Worm (Caenorhabditis elegans) whole organism, early embryonic: ENCODE results near the gene F40F8.3.

Source experiments
- B0310.2 ChIP-seq: sonication (generic microtip); optimal IDR thresholded peaks from 2 replicates; lab custom pipeline; 2016; ENCODE audit warnings: mild to moderate bottlenecking, missing genetic modification characterization, missing compliant biosample characterization
- F13C5.2 ChIP-seq: sonication (generic microtip); optimal IDR thresholded peaks from 2 replicates; lab custom pipeline; 2017; ENCODE audit warnings: mild to moderate bottlenecking, missing genetic modification characterization, inconsistent platforms, missing compliant biosample characterization
- aly-1 ChIP-seq: sonication (generic microtip); optimal IDR thresholded peaks from 2 replicates; lab custom pipeline; 2016; ENCODE audit warnings: missing genetic modification characterization, missing compliant biosample characterization
- ama-1 ChIP-seq: fragments of 150-350 bp; optimal IDR thresholded peaks from 2 replicates; lab custom pipeline; 2014
- ceh-13 ChIP-seq: fragments of 200-800 bp; sonication (Bioruptor generic); optimal IDR thresholded peaks from 2 replicates; lab custom pipeline; 2018; ENCODE audit warnings: mild to moderate bottlenecking, missing genetic modification characterization, missing compliant biosample characterization
- ceh-36 ChIP-seq: sonication (generic microtip); optimal IDR thresholded peaks from 2 replicates; lab custom pipeline; 2016; ENCODE audit warnings: missing genetic modification characterization, inconsistent platforms, missing compliant biosample characterization
- hmg-4 ChIP-seq: fragments of 200-800 bp; sonication (Bioruptor generic); optimal IDR thresholded peaks from 2 replicates; lab custom pipeline; 2018; ENCODE audit warnings: mild to moderate bottlenecking, missing genetic modification characterization, missing compliant biosample characterization
- scrt-1 ChIP-seq: fragments of 200-800 bp; sonication (Bioruptor generic); IDR thresholded peaks from 2 replicates; pipeline ENCODE4 v1.3.6; 2022; ENCODE audit warnings: missing genetic modification characterization, missing compliant biosample characterization
- sea-1 ChIP-seq: fragments of 200-800 bp; sonication (Bioruptor generic); conservative IDR thresholded peaks from 2 replicates; pipeline ENCODE4 v1.3.6; 2022; ENCODE audit warnings: missing genetic modification characterization, missing compliant biosample characterization
- tbx-11 ChIP-seq: fragments of 200-800 bp; sonication (Bioruptor generic); IDR thresholded peaks from 2 replicates; pipeline ENCODE4 v1.3.6; 2022; ENCODE audit warnings: missing genetic modification characterization, missing compliant biosample characterization
- tbx-37 ChIP-seq: fragments of 200-800 bp; sonication (Bioruptor generic); conservative IDR thresholded peaks from 2 replicates; pipeline ENCODE4 v1.3.6; 2022; ENCODE audit warnings: missing genetic modification reagents, missing genetic modification characterization, missing compliant biosample characterization
- tra-4 ChIP-seq: sonication (generic microtip); optimal IDR thresholded peaks from 2 replicates; lab custom pipeline; 2017; ENCODE audit warnings: missing genetic modification characterization, missing compliant biosample characterization

Gene F40F8.3

ce11 chrII:11176441-11176840 lies 47.4 kb downstream of the F40F8.3 start:
- no peak for TF ChIP-seq B0310.2 (tag; lab: Kevin White, UChicago)
- no peak for TF ChIP-seq ceh-36
- no peak for TF ChIP-seq tbx-37 (GFP tag; lab: Robert Waterston, UW)
- TF ChIP-seq tra-4 (tag; lab: Kevin White, UChicago) = no peak
- no peak for TF ChIP-seq tbx-11 (GFP tag; lab: Robert Waterston, UW)
- no peak for TF ChIP-seq hmg-4 (GFP tag; lab: Kevin White, UChicago)
- TF ChIP-seq F13C5.2 (tag; lab: Kevin White, UChicago) = no peak
- no peak for TF ChIP-seq ceh-13
- no peak for TF ChIP-seq scrt-1
- TF ChIP-seq ama-1 (lab: Kevin White, UChicago) = no peak
- no peak for TF ChIP-seq aly-1 (tag; lab: Kevin White, UChicago)

ce11 chrII:11177376-11177775 lies 48.3 kb downstream of the F40F8.3 start, which contains the start of gene F37H8.6:
Gene F37H8.6, minus strand, starts transcription at chrII:11177476.
- TF ChIP-seq B0310.2 (tag; lab: Kevin White, UChicago) = no peak

ce11 chrII:11178737-11179136 lies 49.6 kb downstream of the F40F8.3 start:
- no peak for TF ChIP-seq aly-1 (tag; lab: Kevin White, UChicago)
- TF ChIP-seq ceh-36 = no peak
- no peak for TF ChIP-seq scrt-1
- no peak for TF ChIP-seq F13C5.2 (tag; lab: Kevin White, UChicago)
- no peak for TF ChIP-seq sea-1 (GFP tag; lab: Robert Waterston, UW)
- no peak for TF ChIP-seq tbx-37 (GFP tag; lab: Robert Waterston, UW)
- no peak for TF ChIP-seq tbx-11 (GFP tag; lab: Robert Waterston, UW)
